Worm (Caenorhabditis elegans): Measurements from ENCODE around the gene ceh-18.

- TF ChIP-seq nhr-23 (tag; optimal IDR thresholded peaks at IDR 0.05) (peak; percentile 79), nhr-76 (tag; optimal IDR thresholded peaks at IDR 0.05) (no peak), ceh-9 (tag; optimal IDR thresholded peaks at IDR 0.05) (no peak), sea-2 (GFP tag; optimal IDR thresholded peaks at IDR 0.05) (no peak), nhr-25 (tag; optimal IDR thresholded peaks at IDR 0.05) (peak; percentile 64), pha-4 (tag; optimal IDR thresholded peaks at IDR 0.05) (peak; percentile 94), fos-1 (tag; optimal IDR thresholded peaks at IDR 0.05) (no peak), nhr-77 (tag; optimal IDR thresholded peaks at IDR 0.05) (no peak), ztf-11 (tag; optimal IDR thresholded peaks at IDR 0.05) (no peak), egl-27 (tag; optimal IDR thresholded peaks at IDR 0.05) (no peak), aly-2 (tag; optimal IDR thresholded peaks at IDR 0.05) (no peak), daf-12 (tag; optimal IDR thresholded peaks at IDR 0.05) (no peak), eor-1 (tag; optimal IDR thresholded peaks at IDR 0.05) (no peak), unc-62 (GFP tag; optimal IDR thresholded peaks at IDR 0.05) (no peak)
Measured at ce11 chrX:3803314-3803713, 54.3 kb downstream of the ceh-18 start, which contains the start of gene F35A5.8.

Measured in whole organism, L3 larva.